Worm (Caenorhabditis elegans) whole organism, midembryonic: ENCODE data around the gene F25B3.5.

Source experiments
- T22C8.4 ChIP-seq: fragments of 200-800 bp; sonication (Bioruptor generic); IDR thresholded peaks from 2 replicates; pipeline ENCODE4 v1.3.6; 2022; ENCODE audit warnings: missing genetic modification characterization, missing compliant biosample characterization
- cog-1 ChIP-seq: sonication (generic microtip); optimal IDR thresholded peaks from 2 replicates; lab custom pipeline; 2016; ENCODE audit warnings: missing genetic modification characterization, missing compliant biosample characterization
- flt-1 ChIP-seq: fragments of 200-800 bp; sonication (Bioruptor generic); IDR thresholded peaks from 2 replicates; pipeline ENCODE4 v1.3.6; 2022; ENCODE audit warnings: missing genetic modification characterization, missing compliant biosample characterization
- klf-2 ChIP-seq: fragments of 200-800 bp; sonication (Bioruptor generic); conservative IDR thresholded peaks from 2 replicates; pipeline ENCODE4 v1.3.6; 2022; ENCODE audit warnings: missing genetic modification reagents, missing genetic modification characterization, missing compliant biosample characterization
- med-1 ChIP-seq: sonication (generic microtip); optimal IDR thresholded peaks from 2 replicates; lab custom pipeline; 2017; ENCODE audit warnings: missing genetic modification characterization, mild to moderate bottlenecking, missing compliant biosample characterization, antibody characterized with exemption, missing genetic modification reagents; ENCODE audit not compliant: insufficient read depth
- ref-1 ChIP-seq: fragments of 200-800 bp; sonication (Bioruptor generic); conservative IDR thresholded peaks from 2 replicates; pipeline ENCODE4 v1.3.6; 2022; ENCODE audit warnings: missing genetic modification reagents, missing genetic modification characterization, missing compliant biosample characterization
- tab-1 ChIP-seq: fragments of 200-800 bp; sonication (Bioruptor generic); IDR thresholded peaks from 2 replicates; pipeline ENCODE4 v1.3.6; 2022; ENCODE audit warnings: missing genetic modification characterization, missing compliant biosample characterization
- ztf-23 ChIP-seq: fragments of 200-800 bp; sonication (Bioruptor generic); IDR thresholded peaks from 2 replicates; pipeline ENCODE4 v1.3.6; 2022; ENCODE audit warnings: missing genetic modification reagents, missing genetic modification characterization, missing compliant biosample characterization
- ztf-29 ChIP-seq: fragments of 200-800 bp; sonication (Bioruptor generic); IDR thresholded peaks from 2 replicates; pipeline ENCODE4 v1.3.6; 2022; ENCODE audit warnings: missing genetic modification reagents, missing genetic modification characterization, missing compliant biosample characterization

- TF ChIP-seq tab-1 (GFP tag; lab: Robert Waterston, UW) (no peak), ref-1 (GFP tag; lab: Robert Waterston, UW) (no peak), T22C8.4 (no peak), flt-1 (GFP tag; lab: Robert Waterston, UW) (no peak), med-1 (GFP tag; lab: Kevin White, UChicago) (no peak), cog-1 (tag; lab: Kevin White, UChicago) (no peak), klf-2 (GFP tag; lab: Robert Waterston, UW) (no peak), ztf-23 (GFP tag; lab: Robert Waterston, UW) (no peak), ztf-29 (no peak)
Observed at ce11 chrV:9556668-9557067, 13.4 kb downstream of the F25B3.5 start.
